Worm (Caenorhabditis elegans) whole organism, L1 larva: ENCODE data around the gene zig-12.

ENCODE experiments used
- F16B12.6 ChIP-seq: fragments of 150-350 bp; optimal IDR thresholded peaks from 2 replicates; lab custom pipeline; 2014; ENCODE audit warnings: missing biosample characterization, missing genetic modification characterization
- alr-1 ChIP-seq: fragments of 200-800 bp; sonication (Bioruptor generic); optimal IDR thresholded peaks from 2 replicates; lab custom pipeline; 2018; ENCODE audit warnings: borderline replicate concordance, mild to moderate bottlenecking, missing genetic modification characterization, missing compliant biosample characterization
- ces-1 ChIP-seq: fragments of 150-350 bp; optimal IDR thresholded peaks from 2 replicates; lab custom pipeline; 2014; ENCODE audit warnings: missing biosample characterization, missing genetic modification reagents, missing genetic modification characterization
- efl-1 ChIP-seq, 4 experiments: fragments of 150-350 bp; optimal IDR thresholded peaks in 3 of 4; peaks in 1 of 4; 1 replicate in 1 of 4; 2 replicates in 3 of 4; lab custom pipeline; 2014; ENCODE audit warnings: missing biosample characterization in 2 of 4, missing genetic modification characterization in 2 of 4, missing genetic modification reagents in 2 of 4
- lin-35 ChIP-seq, 2 experiments: fragments of 150-350 bp; optimal IDR thresholded peaks; 2 replicates each; lab custom pipeline; 2014; ENCODE audit warnings: missing biosample characterization in 2 of 2, missing genetic modification characterization in 2 of 2, missing genetic modification reagents in 2 of 2
- lin-39 ChIP-seq: fragments of 150-350 bp; optimal IDR thresholded peaks from 2 replicates; lab custom pipeline; 2014; ENCODE audit warnings: missing biosample characterization, missing genetic modification reagents, missing genetic modification characterization
- mdl-1 ChIP-seq, 2 experiments: fragments of 150-350 bp; optimal IDR thresholded peaks; 2 replicates each; lab custom pipeline; 2014 to 2017; ENCODE audit warnings: missing biosample characterization in 2 of 2, missing genetic modification characterization in 2 of 2, inconsistent platforms in 1 of 2
- pqm-1 ChIP-seq: sonication (generic microtip); optimal IDR thresholded peaks from 3 replicates; lab custom pipeline; 2017; ENCODE audit warnings: missing biosample characterization, missing genetic modification characterization
- snpc-4 ChIP-seq: fragments of 150-350 bp; optimal IDR thresholded peaks from 2 replicates; lab custom pipeline; 2014; ENCODE audit warnings: missing biosample characterization, missing genetic modification characterization
- sox-4 ChIP-seq: sonication (generic microtip); optimal IDR thresholded peaks from 2 replicates; lab custom pipeline; 2016; ENCODE audit warnings: missing genetic modification characterization, missing compliant biosample characterization
- unc-98 ChIP-seq: fragments of 200-800 bp; sonication (Bioruptor generic); IDR thresholded peaks from 2 replicates; pipeline ENCODE4 v1.3.6; 2022; ENCODE audit warnings: missing genetic modification characterization, missing compliant biosample characterization
- ztf-4 ChIP-seq: fragments of 150-350 bp; optimal IDR thresholded peaks from 2 replicates; lab custom pipeline; 2014; ENCODE audit warnings: missing biosample characterization, missing genetic modification characterization

DNA sequence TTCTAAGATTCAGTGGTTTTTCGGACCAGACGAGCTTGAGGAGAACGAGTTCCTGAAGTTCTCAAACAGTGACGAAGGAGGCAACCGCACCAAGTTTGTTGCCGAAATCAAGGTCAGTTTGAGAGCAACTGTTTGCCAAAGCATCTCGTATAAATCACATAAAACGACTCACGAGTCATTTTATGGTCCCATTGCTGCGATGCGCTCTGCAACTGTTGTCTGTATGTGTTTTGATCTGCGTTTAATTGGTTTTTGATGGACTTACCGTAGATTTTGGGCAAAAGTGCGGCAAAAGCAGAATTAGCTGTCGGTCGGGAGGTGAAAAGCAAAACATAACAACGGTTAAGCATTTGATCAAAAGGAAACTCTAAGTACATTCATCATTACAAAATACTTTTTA lies 337 bp downstream of the zig-12 start:
- TF ChIP-seq lin-39: no peak
- TF ChIP-seq lin-35 (GFP tag; optimal IDR thresholded peaks at IDR 0.05; lab: Kevin White, UChicago): no peak
- TF ChIP-seq ces-1 (GFP tag; lab: Kevin White, UChicago): no peak
- TF ChIP-seq efl-1 (optimal IDR thresholded peaks at IDR 0.05; lab: Kevin White, UChicago): no peak
- TF ChIP-seq efl-1 (GFP tag; optimal IDR thresholded peaks at IDR 0.05 in 1 of 2; lab: Kevin White, UChicago): no peak
- TF ChIP-seq mdl-1 (tag; optimal IDR thresholded peaks at IDR 0.05; lab: Kevin White, UChicago): no peak
- no peak for TF ChIP-seq alr-1 (tag; lab: Kevin White, UChicago)
- no peak for TF ChIP-seq snpc-4
- TF ChIP-seq pqm-1 (tag; lab: Kevin White, UChicago): no peak
- TF ChIP-seq sox-4: no peak
- no peak for TF ChIP-seq ztf-4 (tag; lab: Kevin White, UChicago)
- TF ChIP-seq unc-98 (GFP tag; lab: Robert Waterston, UW): no peak
- TF ChIP-seq F16B12.6: no peak
